Fruit fly (Drosophila melanogaster) whole organism, embryonic: Measurements from ENCODE around the gene ssp3.

Experiments
- ATbp ChIP-seq: fragments of 200-800 bp; sonication (Bioruptor generic); optimal IDR thresholded peaks from 2 replicates; lab custom pipeline; 2017; ENCODE audit warnings: missing biosample characterization, mild to moderate bottlenecking, missing genetic modification characterization, missing genetic modification reagents
- Bgb ChIP-seq: fragments of 200-800 bp; sonication (Bioruptor generic); IDR thresholded peaks from 2 replicates; pipeline ENCODE4 v1.3.6; 2022; ENCODE audit warnings: missing biosample characterization, missing genetic modification characterization; ENCODE audit not compliant: partially characterized antibody
- CG10979 ChIP-seq: fragments of 200-800 bp; sonication (Bioruptor generic); optimal IDR thresholded peaks from 2 replicates; lab custom pipeline; 2018; ENCODE audit warnings: missing biosample characterization, mild to moderate bottlenecking, missing genetic modification characterization, moderate library complexity
- CG11398 ChIP-seq: fragments of 200-800 bp; sonication (Bioruptor generic); optimal IDR thresholded peaks from 2 replicates; lab custom pipeline; 2016; ENCODE audit warnings: missing biosample characterization, missing genetic modification characterization
- CG12391 ChIP-seq: fragments of 200-800 bp; sonication (Bioruptor generic); optimal IDR thresholded peaks from 3 replicates; lab custom pipeline; 2018; ENCODE audit warnings: missing biosample characterization, mild to moderate bottlenecking, missing genetic modification characterization, moderate library complexity
- CG13123 ChIP-seq: fragments of 200-800 bp; sonication (Bioruptor generic); optimal IDR thresholded peaks from 2 replicates; lab custom pipeline; 2016; ENCODE audit warnings: missing biosample characterization, missing genetic modification characterization
- CG13424 ChIP-seq: fragments of 200-800 bp; sonication (Bioruptor generic); optimal IDR thresholded peaks from 2 replicates; lab custom pipeline; 2019; ENCODE audit warnings: missing biosample characterization, mild to moderate bottlenecking, missing genetic modification characterization, moderate library complexity
- CG14710 ChIP-seq: fragments of 200-800 bp; sonication (Bioruptor generic); optimal IDR thresholded peaks from 3 replicates; lab custom pipeline; 2019; ENCODE audit warnings: missing biosample characterization, mild to moderate bottlenecking, missing genetic modification characterization, moderate library complexity
- CG14965 ChIP-seq: fragments of 200-800 bp; sonication (Bioruptor generic); optimal IDR thresholded peaks from 2 replicates; lab custom pipeline; 2016; ENCODE audit warnings: missing biosample characterization, missing genetic modification characterization, borderline replicate concordance
- CG16779 ChIP-seq: fragments of 200-800 bp; sonication (Bioruptor generic); IDR thresholded peaks from 2 replicates; pipeline ENCODE4 v1.3.6; 2022; ENCODE audit warnings: missing biosample characterization, missing genetic modification characterization
- CG17186 ChIP-seq: fragments of 200-800 bp; sonication (Bioruptor generic); optimal IDR thresholded peaks from 3 replicates; lab custom pipeline; 2017; ENCODE audit warnings: missing biosample characterization, missing genetic modification reagents, missing genetic modification characterization
- CG17612 ChIP-seq: fragments of 200-800 bp; sonication (Bioruptor generic); IDR thresholded peaks from 2 replicates; pipeline ENCODE4 v1.3.6; 2022; ENCODE audit warnings: missing biosample characterization, missing genetic modification characterization
- CG2116 ChIP-seq: fragments of 200-800 bp; sonication (Bioruptor generic); optimal IDR thresholded peaks from 3 replicates; lab custom pipeline; 2018; ENCODE audit warnings: missing biosample characterization, mild to moderate bottlenecking, missing genetic modification characterization
- CG2202 ChIP-seq: fragments of 200-800 bp; sonication (Bioruptor generic); optimal IDR thresholded peaks from 2 replicates; lab custom pipeline; 2018; ENCODE audit warnings: missing biosample characterization, mild to moderate bottlenecking, missing genetic modification characterization
- CG34376 ChIP-seq: fragments of 200-800 bp; sonication (Bioruptor generic); optimal IDR thresholded peaks from 2 replicates; lab custom pipeline; 2018; ENCODE audit warnings: missing biosample characterization, mild to moderate bottlenecking, missing genetic modification characterization
- CG6689 ChIP-seq: fragments of 200-800 bp; sonication (Bioruptor generic); IDR thresholded peaks from 2 replicates; pipeline ENCODE4 v1.3.6; 2022; ENCODE audit warnings: missing biosample characterization, missing genetic modification characterization
- CG6791 ChIP-seq: fragments of 200-800 bp; sonication (Bioruptor generic); IDR thresholded peaks from 3 replicates; pipeline ENCODE4 v1.3.6; 2022; ENCODE audit warnings: missing biosample characterization, missing genetic modification characterization; ENCODE audit not compliant: partially characterized antibody
- D ChIP-seq, 2 experiments: fragments of 200-800 bp in 1 of 2; fragments of >200 bp in 1 of 2; sonication (Bioruptor generic) in 1 of 2; optimal IDR thresholded peaks; 2 replicates in 1 of 2; 3 replicates in 1 of 2; lab custom pipeline; 2017; ENCODE audit warnings: mild to moderate bottlenecking in 1 of 2, missing biosample characterization in 1 of 2, missing genetic modification characterization in 1 of 2, missing genetic modification reagents in 1 of 2
- Eip74EF ChIP-seq, 2 experiments: fragments of 200-800 bp in 1 of 2; fragments of >200 bp in 1 of 2; sonication (Bioruptor generic) in 1 of 2; optimal IDR thresholded peaks; 2 replicates each; lab custom pipeline; 2017 to 2019; ENCODE audit warnings: missing biosample characterization in 2 of 2, missing genetic modification characterization in 2 of 2, mild to moderate bottlenecking in 1 of 2, moderate library complexity in 1 of 2
- Ets65A ChIP-seq: fragments of 200-800 bp; sonication (Bioruptor generic); peaks from one replicate; lab custom pipeline; 2016; ENCODE audit warnings: missing biosample characterization, missing genetic modification characterization
- Hmr ChIP-seq: fragments of 200-800 bp; sonication (Bioruptor generic); optimal IDR thresholded peaks from 3 replicates; lab custom pipeline; 2017; ENCODE audit warnings: mild to moderate bottlenecking, missing biosample characterization, missing genetic modification reagents, missing genetic modification characterization
- Mad ChIP-seq: fragments of 200-800 bp; sonication (Bioruptor generic); optimal IDR thresholded peaks from 2 replicates; lab custom pipeline; 2016; ENCODE audit warnings: missing biosample characterization, missing genetic modification characterization
- Med ChIP-seq: fragments of 200-800 bp; sonication (Bioruptor generic); peaks from one replicate; lab custom pipeline; 2016; ENCODE audit warnings: missing biosample characterization, missing genetic modification characterization, mild to moderate bottlenecking, inconsistent platforms, moderate library complexity
- Mes4 ChIP-seq: fragments of 200-800 bp; sonication (Bioruptor generic); optimal IDR thresholded peaks from 2 replicates; lab custom pipeline; 2016; ENCODE audit warnings: missing biosample characterization, missing genetic modification characterization
- Opbp ChIP-seq: fragments of 200-800 bp; sonication (Bioruptor generic); IDR thresholded peaks from 3 replicates; pipeline ENCODE4 v1.3.6; 2022; ENCODE audit warnings: missing biosample characterization, missing genetic modification characterization; ENCODE audit not compliant: partially characterized antibody
- Ptx1 ChIP-seq: fragments of 200-800 bp; sonication (Bioruptor generic); IDR thresholded peaks from 2 replicates; pipeline ENCODE4 v1.3.6; 2022; ENCODE audit warnings: missing biosample characterization, missing genetic modification characterization
- Scr ChIP-seq: fragments of 200-800 bp; sonication (Bioruptor generic); IDR thresholded peaks from 2 replicates; pipeline ENCODE4 v1.3.6; 2022; ENCODE audit warnings: missing biosample characterization, missing genetic modification characterization; ENCODE audit not compliant: partially characterized antibody
- Usf ChIP-seq: fragments of 200-800 bp; sonication (Bioruptor generic); optimal IDR thresholded peaks from 2 replicates; lab custom pipeline; 2017; ENCODE audit warnings: missing genotype, missing biosample characterization, missing genetic modification characterization
- crol ChIP-seq: fragments of 200-800 bp; sonication (Bioruptor generic); IDR thresholded peaks from 2 replicates; pipeline ENCODE4 v1.3.6; 2022; ENCODE audit warnings: missing biosample characterization, missing genetic modification characterization
- ems ChIP-seq: fragments of 200-800 bp; sonication (Bioruptor generic); optimal IDR thresholded peaks from 3 replicates; lab custom pipeline; 2016; ENCODE audit warnings: missing biosample characterization, missing genetic modification characterization
- gcm2 ChIP-seq: fragments of 200-800 bp; sonication (Bioruptor generic); optimal IDR thresholded peaks from 2 replicates; lab custom pipeline; 2016; ENCODE audit warnings: missing biosample characterization, missing genetic modification characterization
- grau ChIP-seq: fragments of 200-800 bp; optimal IDR thresholded peaks from 3 replicates; lab custom pipeline; 2019; ENCODE audit warnings: missing biosample characterization, mild to moderate bottlenecking, missing genetic modification characterization, moderate library complexity
- hkb ChIP-seq, 2 experiments: fragments of 200-800 bp in 1 of 2; fragments of >200 bp in 1 of 2; sonication (Bioruptor generic) in 1 of 2; IDR thresholded peaks in 1 of 2; optimal IDR thresholded peaks in 1 of 2; 2 replicates each; pipeline versions ENCODE4 v1.3.6 to Lab custom; 2017 to 2022; ENCODE audit warnings: missing biosample characterization in 1 of 2, missing genetic modification characterization in 1 of 2
- ken ChIP-seq: fragments of 200-800 bp; sonication (Bioruptor generic); IDR thresholded peaks from 3 replicates; pipeline ENCODE4 v1.3.6; 2022; ENCODE audit warnings: missing biosample characterization, missing genetic modification characterization
- maf-S ChIP-seq: fragments of 200-800 bp; sonication (Bioruptor generic); optimal IDR thresholded peaks from 2 replicates; lab custom pipeline; 2016; ENCODE audit warnings: missing biosample characterization, missing genetic modification characterization
- onecut ChIP-seq: fragments of 200-800 bp; sonication (Bioruptor generic); IDR thresholded peaks from 2 replicates; pipeline ENCODE4 v1.3.6; 2022; ENCODE audit warnings: missing biosample characterization, missing genetic modification characterization
- phol ChIP-seq: fragments of 200-800 bp; sonication (Bioruptor generic); optimal IDR thresholded peaks from 3 replicates; lab custom pipeline; 2018; ENCODE audit warnings: missing biosample characterization, mild to moderate bottlenecking, missing genetic modification characterization, moderate library complexity
- row ChIP-seq: fragments of 200-800 bp; sonication (Bioruptor generic); IDR thresholded peaks from 3 replicates; pipeline ENCODE4 v1.3.6; 2022; ENCODE audit warnings: missing biosample characterization, missing genetic modification characterization
- slp2 ChIP-seq: fragments of 200-800 bp; sonication (Bioruptor generic); optimal IDR thresholded peaks from 2 replicates; lab custom pipeline; 2016; ENCODE audit warnings: missing biosample characterization, missing genetic modification characterization
- sug ChIP-seq: fragments of 200-800 bp; optimal IDR thresholded peaks from 2 replicates; lab custom pipeline; 2019; ENCODE audit warnings: missing biosample characterization, mild to moderate bottlenecking, missing genetic modification characterization, moderate library complexity
- tap ChIP-seq: fragments of 200-800 bp; optimal IDR thresholded peaks from 3 replicates; lab custom pipeline; 2019; ENCODE audit warnings: missing biosample characterization, mild to moderate bottlenecking, missing genetic modification characterization, moderate library complexity
- tio ChIP-seq: fragments of 200-800 bp; sonication (Bioruptor generic); optimal IDR thresholded peaks from 2 replicates; lab custom pipeline; 2017; ENCODE audit warnings: missing biosample characterization, missing genetic modification characterization, inconsistent platforms
- vvl ChIP-seq: fragments of 200-800 bp; sonication (Bioruptor generic); IDR thresholded peaks from 2 replicates; pipeline ENCODE4 v1.3.6; 2022; ENCODE audit warnings: missing biosample characterization, missing genetic modification characterization

ssp3 gene

DNA sequence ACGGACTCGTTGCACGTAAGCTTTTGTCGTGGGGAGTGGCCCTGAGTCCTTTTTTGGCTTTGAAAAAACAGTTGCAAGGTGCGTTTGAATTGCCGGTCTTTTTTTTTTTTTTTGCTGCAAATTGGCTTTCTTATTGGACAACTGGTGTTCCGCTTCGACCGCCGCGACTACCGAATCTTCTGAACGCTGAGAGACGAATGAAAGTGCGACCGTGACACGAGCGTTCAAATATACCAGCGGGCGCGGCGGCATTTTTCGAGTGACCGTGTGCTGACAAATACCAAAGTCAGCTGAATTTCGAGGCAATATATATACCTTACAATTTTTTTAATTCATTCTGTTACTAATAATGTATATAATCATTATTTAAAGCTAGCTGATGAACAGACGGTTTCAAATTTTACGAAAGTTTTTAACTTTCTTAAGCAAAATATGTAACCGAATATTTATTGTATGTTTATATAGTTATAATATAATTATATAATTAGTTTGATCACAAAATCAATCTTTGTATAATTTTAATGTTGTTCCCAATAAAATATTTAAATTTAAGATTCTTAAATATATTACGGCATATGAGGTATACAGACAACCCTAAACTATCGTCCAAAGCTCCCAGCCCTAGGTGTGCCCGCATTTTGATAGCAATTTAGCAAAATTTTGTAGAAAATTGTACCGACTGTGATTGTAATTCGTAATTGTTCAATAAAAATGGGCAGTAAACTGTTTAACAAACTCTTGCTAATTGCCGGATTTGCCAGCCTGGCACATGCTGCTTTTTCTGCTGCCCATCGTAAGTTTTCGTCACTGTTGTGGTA lies 43.5 kb upstream of the ssp3 start, which contains the start of the genes Swip-1 and EMC5 (continued):
- TF ChIP-seq D (optimal IDR thresholded peaks at IDR 0.05; lab: Kevin White, UChicago): no peak
- TF ChIP-seq D (GFP tag; optimal IDR thresholded peaks at IDR 0.05; lab: Kevin White, UChicago): peak; percentile 14
- TF ChIP-seq CG13424 (tag; lab: Kevin White, UChicago): peak; percentile 80
- peak; percentile 87 for TF ChIP-seq CG12391
- peak in 1 of 2 experiments; percentile 20 for TF ChIP-seq Eip74EF (GFP tag; optimal IDR thresholded peaks at IDR 0.05; lab: Kevin White, UChicago)
- TF ChIP-seq CG16779 (GFP tag; lab: Robert Waterston, UW): no peak
- no peak for TF ChIP-seq onecut (GFP tag; lab: Robert Waterston, UW)
- peak; percentile 73 for TF ChIP-seq sug (tag; lab: Kevin White, UChicago)
- no peak for TF ChIP-seq Mad (GFP tag; lab: Kevin White, UChicago)
- TF ChIP-seq CG6689: peak; percentile 66
- TF ChIP-seq gcm2 (GFP tag; lab: Kevin White, UChicago): no peak
- TF ChIP-seq tio (GFP tag; lab: Kevin White, UChicago): peak; percentile 17
- TF ChIP-seq Ets65A: peak; percentile 87
- peak; percentile 15 for TF ChIP-seq CG34376 (GFP tag; lab: Kevin White, UChicago)
- TF ChIP-seq phol (tag; lab: Kevin White, UChicago): peak; percentile 84
- TF ChIP-seq ATbp (GFP tag; lab: Kevin White, UChicago): no peak
- no peak for TF ChIP-seq CG13123

dm6 chr2L:18986125-18986498 lies 42.4 kb upstream of the ssp3 start:
- TF ChIP-seq crol (GFP tag; lab: Robert Waterston, UW): peak; percentile 30; the same call in 1 of the 2 replicates
- no peak for TF ChIP-seq Usf (GFP tag; lab: Kevin White, UChicago)
- no peak for TF ChIP-seq CG14710 (tag; lab: Kevin White, UChicago)
- no peak for TF ChIP-seq ems (GFP tag; lab: Kevin White, UChicago)
- no peak for TF ChIP-seq CG2116 (GFP tag; lab: Kevin White, UChicago)
- TF ChIP-seq Opbp (GFP tag; lab: Robert Waterston, UW): 0 out of 3 replicates have a peak, but pooled peaks have one; percentile 7
- no peak for TF ChIP-seq CG11398 (GFP tag; lab: Kevin White, UChicago)
- no peak for TF ChIP-seq Mes4
- TF ChIP-seq maf-S: no peak
- TF ChIP-seq, all 482 proteins: peak for 2

- TF ChIP-seq CG14965 (GFP tag; lab: Kevin White, UChicago) (no peak), CG17186 (GFP tag; lab: Kevin White, UChicago) (no peak), ken (0 out of 3 replicates have a peak, but pooled peaks have one; percentile 24), Med (peak; percentile 26), Ptx1 (GFP tag; lab: Robert Waterston, UW) (no peak; the same call in 1 of the 2 replicates), CG17612 (GFP tag; lab: Robert Waterston, UW) (no peak), Usf (GFP tag; lab: Kevin White, UChicago) (no peak), CG10979 (tag; lab: Kevin White, UChicago) (no peak), hkb (optimal IDR thresholded peaks at IDR 0.05; lab: Kevin White, UChicago) (no peak), hkb (GFP tag; IDR thresholded peaks at IDR 0.05; lab: Robert Waterston, UW) (0 out of 2 replicates have a peak, but pooled peaks have one; percentile 13), tap (tag; lab: Kevin White, UChicago) (no peak), Ets65A (peak; percentile 8), vvl (no peak), slp2 (GFP tag; lab: Kevin White, UChicago) (no peak), Hmr (GFP tag; lab: Kevin White, UChicago) (peak; percentile 38), Scr (GFP tag; lab: Robert Waterston, UW) (no peak), CG2202 (no peak), CG6791 (no peak), grau (tag; lab: Kevin White, UChicago) (peak; percentile 71), row (GFP tag; lab: Robert Waterston, UW) (0 out of 3 replicates have a peak, but pooled peaks have one; percentile 14), Bgb (GFP tag; lab: Robert Waterston, UW) (no peak)
Measured at dm6 chr2L:18985201-18986124, 41.7 kb upstream of the ssp3 start.
